Fruit fly (Drosophila melanogaster) whole organism, embryonic: Measurements from ENCODE around the gene ETHR.

ENCODE experiments used
- Adf1 ChIP-seq: fragments of 200-800 bp; sonication (Bioruptor generic); IDR thresholded peaks from 2 replicates; pipeline ENCODE4 v1.3.6; 2022; ENCODE audit warnings: missing biosample characterization, missing genetic modification characterization
- Aef1 ChIP-seq: fragments of 200-800 bp; sonication (Bioruptor generic); IDR thresholded peaks from 3 replicates; pipeline ENCODE4 v1.3.6; 2022; ENCODE audit warnings: missing biosample characterization, missing genetic modification characterization
- Antp ChIP-seq: fragments of 200-800 bp; sonication (Bioruptor generic); optimal IDR thresholded peaks from 3 replicates; lab custom pipeline; 2016; ENCODE audit warnings: missing biosample characterization, missing genetic modification characterization
- Awh ChIP-seq: fragments of 200-800 bp; sonication (Bioruptor generic); IDR thresholded peaks from 2 replicates; pipeline ENCODE4, ENCODE4 v1.3.6; 2022; ENCODE audit warnings: missing biosample characterization, missing genetic modification characterization
- CG12236 ChIP-seq: fragments of 200-800 bp; sonication (Bioruptor generic); optimal IDR thresholded peaks from 2 replicates; lab custom pipeline; 2016; ENCODE audit warnings: missing biosample characterization, missing genetic modification characterization
- CG12299 ChIP-seq: fragments of 200-800 bp; sonication (Bioruptor generic); optimal IDR thresholded peaks from 2 replicates; lab custom pipeline; 2018; ENCODE audit warnings: missing biosample characterization, mild to moderate bottlenecking, missing genetic modification characterization
- CG12391 ChIP-seq: fragments of 200-800 bp; sonication (Bioruptor generic); optimal IDR thresholded peaks from 3 replicates; lab custom pipeline; 2018; ENCODE audit warnings: missing biosample characterization, mild to moderate bottlenecking, missing genetic modification characterization, moderate library complexity
- CG12769 ChIP-seq: fragments of 200-800 bp; sonication (Bioruptor generic); optimal IDR thresholded peaks from 2 replicates; lab custom pipeline; 2019; ENCODE audit warnings: missing biosample characterization, mild to moderate bottlenecking, missing genetic modification characterization, moderate library complexity
- CG14667 ChIP-seq: fragments of 200-800 bp; sonication (Bioruptor generic); IDR thresholded peaks from 2 replicates; pipeline ENCODE4 v1.3.6; 2022; ENCODE audit warnings: missing biosample characterization, missing genetic modification characterization
- CG18599 ChIP-seq: fragments of 200-800 bp; sonication (Bioruptor generic); optimal IDR thresholded peaks from 3 replicates; lab custom pipeline; 2017; ENCODE audit warnings: missing biosample characterization, missing genetic modification characterization, mild to moderate bottlenecking, moderate library complexity, missing genetic modification reagents
- CG2199 ChIP-seq: fragments of 200-800 bp; sonication (Bioruptor generic); IDR thresholded peaks from 3 replicates; pipeline ENCODE4 v1.3.6; 2022; ENCODE audit warnings: missing biosample characterization, missing genetic modification characterization
- CG2875 ChIP-seq: fragments of 200-800 bp; sonication (Bioruptor generic); optimal IDR thresholded peaks from 2 replicates; lab custom pipeline; 2017; ENCODE audit warnings: missing biosample characterization, mild to moderate bottlenecking, missing genetic modification characterization, missing genetic modification reagents
- CG2889 ChIP-seq: fragments of 200-800 bp; sonication (Bioruptor generic); IDR thresholded peaks from 3 replicates; pipeline ENCODE4 v1.3.6; 2022; ENCODE audit warnings: missing biosample characterization, missing genetic modification characterization
- CG30020 ChIP-seq: fragments of 200-800 bp; optimal IDR thresholded peaks from 2 replicates; lab custom pipeline; 2019; ENCODE audit warnings: missing biosample characterization, mild to moderate bottlenecking, missing genetic modification characterization, moderate library complexity
- CG3065 ChIP-seq: fragments of 200-800 bp; sonication (Bioruptor generic); optimal IDR thresholded peaks from 2 replicates; lab custom pipeline; 2016; ENCODE audit warnings: missing biosample characterization, missing genetic modification characterization
- CG31388 ChIP-seq: fragments of 200-800 bp; sonication (Bioruptor generic); optimal IDR thresholded peaks from 2 replicates; lab custom pipeline; 2016; ENCODE audit warnings: missing biosample characterization, missing genetic modification characterization
- CG3281 ChIP-seq: fragments of 200-800 bp; sonication (Bioruptor generic); optimal IDR thresholded peaks from 3 replicates; lab custom pipeline; 2017; ENCODE audit warnings: missing biosample characterization, mild to moderate bottlenecking, missing genetic modification characterization
- CG7745 ChIP-seq: fragments of 200-800 bp; sonication (Bioruptor generic); optimal IDR thresholded peaks from 2 replicates; lab custom pipeline; 2018; ENCODE audit warnings: missing biosample characterization, mild to moderate bottlenecking, missing genetic modification characterization, moderate library complexity
- Dip3 ChIP-seq: fragments of 200-800 bp; sonication (Bioruptor generic); optimal IDR thresholded peaks from 3 replicates; lab custom pipeline; 2016; ENCODE audit warnings: missing biosample characterization, missing genetic modification characterization
- Fer1 ChIP-seq: fragments of 200-800 bp; sonication (Bioruptor generic); optimal IDR thresholded peaks from 2 replicates; lab custom pipeline; 2017; ENCODE audit warnings: missing biosample characterization, mild to moderate bottlenecking, missing genetic modification characterization
- Gug ChIP-seq: fragments of 200-800 bp; sonication (Bioruptor generic); IDR thresholded peaks from 4 replicates; pipeline ENCODE4 v1.3.6; 2022; ENCODE audit warnings: missing biosample characterization, missing genetic modification characterization
- HmgZ ChIP-seq: fragments of 200-800 bp; sonication (Bioruptor generic); optimal IDR thresholded peaks from 2 replicates; lab custom pipeline; 2018; ENCODE audit warnings: missing biosample characterization, mild to moderate bottlenecking, missing genetic modification characterization
- Kr ChIP-seq: fragments of 200-800 bp; sonication (Bioruptor generic); optimal IDR thresholded peaks from 2 replicates; lab custom pipeline; 2017; ENCODE audit warnings: missing biosample characterization, mild to moderate bottlenecking, missing genetic modification characterization
- Lhr ChIP-seq: fragments of 200-800 bp; sonication (Bioruptor generic); optimal IDR thresholded peaks from 3 replicates; lab custom pipeline; 2017; ENCODE audit warnings: mild to moderate bottlenecking, missing biosample characterization, missing genetic modification reagents, missing genetic modification characterization
- Lpt ChIP-seq: fragments of >200 bp; optimal IDR thresholded peaks from 2 replicates; lab custom pipeline; 2018; ENCODE audit warnings: missing biosample characterization, missing genetic modification characterization
- MESR4 ChIP-seq: fragments of 200-800 bp; sonication (Bioruptor generic); optimal IDR thresholded peaks from 2 replicates; lab custom pipeline; 2018; ENCODE audit warnings: missing biosample characterization, mild to moderate bottlenecking, missing genetic modification characterization, moderate library complexity
- Mad ChIP-seq: fragments of 200-800 bp; sonication (Bioruptor generic); optimal IDR thresholded peaks from 2 replicates; lab custom pipeline; 2016; ENCODE audit warnings: missing biosample characterization, missing genetic modification characterization
- Mrtf ChIP-seq: fragments of 200-800 bp; sonication (Bioruptor generic); IDR thresholded peaks from 3 replicates; pipeline ENCODE4 v1.3.6; 2022; ENCODE audit warnings: missing biosample characterization, missing genetic modification characterization
- Neu2 ChIP-seq: fragments of 200-800 bp; sonication (Bioruptor generic); optimal IDR thresholded peaks from 3 replicates; lab custom pipeline; 2016; ENCODE audit warnings: missing biosample characterization, missing genetic modification characterization, borderline replicate concordance
- Poxn ChIP-seq: fragments of 200-800 bp; sonication (Bioruptor generic); IDR thresholded peaks from 2 replicates; pipeline ENCODE4 v1.3.6; 2022; ENCODE audit warnings: missing biosample characterization, missing genetic modification characterization
- Ravus ChIP-seq: fragments of 200-800 bp; sonication (Bioruptor generic); IDR thresholded peaks from 2 replicates; pipeline ENCODE4 v1.3.6; 2022; ENCODE audit warnings: missing biosample characterization, missing genetic modification characterization
- al ChIP-seq: fragments of 200-800 bp; sonication (Bioruptor generic); IDR thresholded peaks from 2 replicates; pipeline ENCODE4 v1.3.6; 2022; ENCODE audit warnings: missing biosample characterization, missing genetic modification characterization
- chinmo ChIP-seq: fragments of 200-800 bp; sonication (Bioruptor generic); IDR thresholded peaks from 4 replicates; pipeline ENCODE4 v1.3.6; 2022; ENCODE audit warnings: missing biosample characterization, missing genetic modification characterization; ENCODE audit not compliant: partially characterized antibody
- chn ChIP-seq: fragments of 200-800 bp; sonication (Bioruptor generic); optimal IDR thresholded peaks from 2 replicates; lab custom pipeline; 2016; ENCODE audit warnings: missing biosample characterization, missing genetic modification characterization
- danr ChIP-seq: fragments of 200-800 bp; sonication (Bioruptor generic); IDR thresholded peaks from 2 replicates; pipeline ENCODE4 v1.3.6; 2022; ENCODE audit warnings: missing biosample characterization, missing genetic modification characterization
- disco-r ChIP-seq: fragments of 200-800 bp; sonication (Bioruptor generic); optimal IDR thresholded peaks from 2 replicates; lab custom pipeline; 2016; ENCODE audit warnings: missing biosample characterization, missing genetic modification characterization
- dpn ChIP-seq, 2 experiments: fragments of 200-800 bp; sonication (Bioruptor generic); optimal IDR thresholded peaks; 3 replicates each; lab custom pipeline; 2016; ENCODE audit warnings: missing biosample characterization in 2 of 2, missing genetic modification characterization in 2 of 2
- fd102C ChIP-seq: fragments of 200-800 bp; sonication (Bioruptor generic); optimal IDR thresholded peaks from 2 replicates; lab custom pipeline; 2018; ENCODE audit warnings: missing biosample characterization, mild to moderate bottlenecking, missing genetic modification characterization, moderate library complexity
- gcm ChIP-seq: fragments of 200-800 bp; sonication (Bioruptor generic); optimal IDR thresholded peaks from 2 replicates; lab custom pipeline; 2019; ENCODE audit warnings: missing biosample characterization, mild to moderate bottlenecking, missing genetic modification characterization, moderate library complexity
- gfzf ChIP-seq: fragments of 200-800 bp; sonication (Bioruptor generic); optimal IDR thresholded peaks from 2 replicates; lab custom pipeline; 2016; ENCODE audit warnings: missing biosample characterization, mild to moderate bottlenecking, missing genetic modification characterization, moderate library complexity
- her ChIP-seq: fragments of 200-800 bp; sonication (Bioruptor generic); optimal IDR thresholded peaks from 2 replicates; lab custom pipeline; 2016; ENCODE audit warnings: missing biosample characterization, missing genetic modification characterization
- mirr ChIP-seq: fragments of 200-800 bp; sonication (Bioruptor generic); optimal IDR thresholded peaks from 3 replicates; lab custom pipeline; 2018; ENCODE audit warnings: missing biosample characterization, mild to moderate bottlenecking, missing genetic modification characterization
- oc ChIP-seq: fragments of 200-800 bp; sonication (Bioruptor generic); optimal IDR thresholded peaks from 2 replicates; lab custom pipeline; 2018; ENCODE audit warnings: missing biosample characterization, mild to moderate bottlenecking, missing genetic modification characterization, moderate library complexity
- seq ChIP-seq: fragments of 200-800 bp; sonication (Bioruptor generic); IDR thresholded peaks from 2 replicates; pipeline ENCODE4 v1.3.6; 2022; ENCODE audit warnings: missing biosample characterization, missing genetic modification characterization
- sisA ChIP-seq: fragments of 200-800 bp; sonication (Bioruptor generic); IDR thresholded peaks from 2 replicates; pipeline ENCODE4 v1.3.6; 2022; ENCODE audit warnings: missing biosample characterization, missing genetic modification characterization
- slp2 ChIP-seq: fragments of 200-800 bp; sonication (Bioruptor generic); optimal IDR thresholded peaks from 2 replicates; lab custom pipeline; 2016; ENCODE audit warnings: missing biosample characterization, missing genetic modification characterization
- so ChIP-seq: fragments of 200-800 bp; sonication (Bioruptor generic); IDR thresholded peaks from 3 replicates; pipeline ENCODE4 v1.3.6; 2022; ENCODE audit warnings: missing biosample characterization, missing genetic modification characterization
- sob ChIP-seq: fragments of 200-800 bp; sonication (Bioruptor generic); IDR thresholded peaks from 2 replicates; pipeline ENCODE4 v1.3.6; 2022; ENCODE audit warnings: missing biosample characterization, missing genetic modification characterization
- sug ChIP-seq: fragments of 200-800 bp; optimal IDR thresholded peaks from 2 replicates; lab custom pipeline; 2019; ENCODE audit warnings: missing biosample characterization, mild to moderate bottlenecking, missing genetic modification characterization, moderate library complexity
- tna ChIP-seq: fragments of 200-800 bp; sonication (Bioruptor generic); IDR thresholded peaks from 2 replicates; pipeline ENCODE4 v1.3.6; 2022; ENCODE audit warnings: missing biosample characterization, missing genetic modification characterization; ENCODE audit not compliant: partially characterized antibody
- zen ChIP-seq: fragments of 200-800 bp; sonication (Bioruptor generic); optimal IDR thresholded peaks from 3 replicates; lab custom pipeline; 2018; ENCODE audit warnings: missing biosample characterization, mild to moderate bottlenecking, missing genetic modification characterization, moderate library complexity
- zfh2 ChIP-seq: fragments of 200-800 bp; sonication (Bioruptor generic); optimal IDR thresholded peaks from 2 replicates; lab custom pipeline; 2016; ENCODE audit warnings: missing biosample characterization, missing genetic modification characterization

The ETHR gene

dm6 chr3R:21206802-21207238 lies 40.0 kb upstream of the ETHR start (continued):
- TF ChIP-seq sob (GFP tag; lab: Robert Waterston, UW) (no peak), Lpt (no peak), CG12299 (no peak), CG2199 (0 out of 3 replicates have a peak, but pooled peaks have one; percentile 39), disco-r (no peak), CG2889 (GFP tag; lab: Robert Waterston, UW) (no peak), chinmo (peak; percentile 97), Neu2 (GFP tag; lab: Kevin White, UChicago) (no peak), gcm (GFP tag; lab: Kevin White, UChicago) (no peak), so (GFP tag; lab: Robert Waterston, UW) (no peak), CG3065 (GFP tag; lab: Kevin White, UChicago) (no peak), zen (tag; lab: Kevin White, UChicago) (no peak), Fer1 (peak; percentile 26), gfzf (GFP tag; lab: Kevin White, UChicago) (no peak), tna (GFP tag; lab: Robert Waterston, UW) (peak; percentile 27; the same call in 1 of the 2 replicates), CG31388 (GFP tag; lab: Kevin White, UChicago) (no peak), CG18599 (GFP tag; lab: Kevin White, UChicago) (no peak), HmgZ (tag; lab: Kevin White, UChicago) (peak; percentile 9), Dip3 (GFP tag; lab: Kevin White, UChicago) (no peak), sug (peak; percentile 87), Poxn (GFP tag; lab: Robert Waterston, UW) (no peak), Antp (GFP tag; lab: Kevin White, UChicago) (no peak), Ravus (GFP tag; lab: Robert Waterston, UW) (no peak), MESR4 (GFP tag; lab: Kevin White, UChicago) (no peak), Mrtf (GFP tag; lab: Robert Waterston, UW) (no peak), fd102C (GFP tag; lab: Kevin White, UChicago) (no peak), Kr (GFP tag; lab: Kevin White, UChicago) (no peak), CG14667 (no peak), slp2 (no peak), Mad (GFP tag; lab: Kevin White, UChicago) (no peak), seq (GFP tag; lab: Robert Waterston, UW) (no peak), Lhr (no peak), Awh (GFP tag; lab: Robert Waterston, UW) (no peak), CG12236 (no peak), zfh2 (GFP tag; lab: Kevin White, UChicago) (no peak), Aef1 (GFP tag; lab: Robert Waterston, UW) (no peak), Adf1 (no peak; the same call in 1 of the 2 replicates), her (no peak), oc (tag; lab: Kevin White, UChicago) (no peak), Gug (GFP tag; lab: Robert Waterston, UW) (no peak), al (GFP tag; lab: Robert Waterston, UW) (no peak), CG7745 (tag; lab: Kevin White, UChicago) (no peak), CG12391 (no peak), CG30020 (no peak), danr (GFP tag; lab: Robert Waterston, UW) (no peak), CG3281 (GFP tag; lab: Kevin White, UChicago) (no peak), CG12769 (peak; percentile 62), CG2875 (GFP tag; lab: Kevin White, UChicago) (no peak), chn (GFP tag; lab: Kevin White, UChicago) (no peak), sisA (GFP tag; lab: Robert Waterston, UW) (no peak), dpn (GFP tag; optimal IDR thresholded peaks at IDR 0.05; lab: Kevin White, UChicago) (no peak), mirr (GFP tag; lab: Kevin White, UChicago) (peak; percentile 85)
